Fruit fly (Drosophila melanogaster) S2 (cell line): ENCODE measurements around the gene Pdh.

ENCODE experiments used
- CG8478 ChIP-seq: fragments of >200 bp; optimal IDR thresholded peaks from 2 replicates; lab custom pipeline; 2018
- CTCF ChIP-seq, 2 experiments: fragments of >200 bp; optimal IDR thresholded peaks; 2 replicates each; lab custom pipeline; 2018

DNA sequence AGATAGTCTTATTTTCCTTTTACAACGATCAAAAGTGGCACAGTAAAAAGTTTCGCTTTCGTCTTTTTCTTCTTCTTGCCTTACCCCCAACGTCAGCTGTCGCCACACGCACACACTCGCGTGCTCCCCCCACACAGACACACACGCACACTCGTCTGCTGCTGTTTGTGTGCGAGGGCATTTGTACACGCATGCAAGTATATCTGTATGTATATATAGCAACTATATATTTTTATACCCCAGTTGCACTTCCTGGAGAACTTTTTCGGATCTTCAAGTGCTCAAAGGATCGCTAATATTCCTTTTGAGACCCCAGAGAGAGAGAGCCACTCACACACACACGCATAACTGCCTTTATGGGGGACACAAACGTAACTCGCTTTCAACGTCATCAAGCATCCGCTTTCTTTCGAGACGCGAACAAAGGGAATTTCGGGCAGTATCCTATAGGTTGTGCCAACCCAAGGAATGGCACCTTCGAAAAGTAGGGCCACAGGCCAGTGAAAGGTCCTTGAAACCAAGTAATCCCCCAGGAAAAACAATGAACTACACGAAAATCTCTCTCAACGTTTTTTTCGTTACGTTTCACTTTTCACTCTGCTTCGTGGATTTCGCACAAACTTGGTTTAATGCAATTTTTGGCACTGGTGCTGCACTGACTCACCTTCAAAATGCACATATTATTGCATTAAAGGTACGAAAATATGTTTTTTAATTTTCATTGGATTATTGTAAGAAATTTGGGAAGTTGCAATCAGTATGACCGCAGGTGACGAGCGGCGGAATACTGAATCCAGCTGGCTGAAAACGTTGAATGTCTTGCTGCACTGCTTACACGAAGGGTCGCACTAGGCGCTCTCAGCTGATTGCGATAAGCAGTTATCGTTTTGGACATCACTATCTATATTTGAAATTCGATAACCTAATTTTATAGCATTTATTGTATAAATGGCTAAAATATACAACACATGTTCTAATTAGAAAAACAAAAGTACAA is 24.0 kb upstream of the Pdh start, which contains the start of gene roq:
- TF ChIP-seq CTCF (optimal IDR thresholded peaks at IDR 0.05; lab: Kevin White, UChicago) (peak; percentile 15 to 44), CG8478 (no peak)
